Worm (Caenorhabditis elegans): ENCODE measurements around the gene Y38F1A.7.

- TF ChIP-seq ceh-39 (tag; optimal IDR thresholded peaks at IDR 0.05) (no peak), elt-1 (tag; optimal IDR thresholded peaks at IDR 0.05; ENCODE audit: borderline replicate concordance, insufficient read depth) (no peak), hlh-1 (tag; optimal IDR thresholded peaks at IDR 0.05) (no peak), pha-4 (tag; optimal IDR thresholded peaks at IDR 0.05) (no peak), nhr-28 (tag; optimal IDR thresholded peaks at IDR 0.05) (no peak), sptf-1 (tag; optimal IDR thresholded peaks at IDR 0.05) (no peak), lsy-2 (tag; optimal IDR thresholded peaks at IDR 0.05) (no peak), blmp-1 (tag; optimal IDR thresholded peaks at IDR 0.05) (no peak), nhr-237 (tag; optimal IDR thresholded peaks at IDR 0.05) (no peak)
Observed at ce11 chrII:13006283-13006682, 8.7 kb upstream of the Y38F1A.7 start.

Data from whole organism, mixed stage, embryonic.